Worm (Caenorhabditis elegans): ENCODE results near the gene R09H10.5.
"Not testable (repeated sequence)": the region's sequence is repeated elsewhere in the genome, so short reads cannot be mapped to it uniquely, and the experiment has no call there.

DNA sequence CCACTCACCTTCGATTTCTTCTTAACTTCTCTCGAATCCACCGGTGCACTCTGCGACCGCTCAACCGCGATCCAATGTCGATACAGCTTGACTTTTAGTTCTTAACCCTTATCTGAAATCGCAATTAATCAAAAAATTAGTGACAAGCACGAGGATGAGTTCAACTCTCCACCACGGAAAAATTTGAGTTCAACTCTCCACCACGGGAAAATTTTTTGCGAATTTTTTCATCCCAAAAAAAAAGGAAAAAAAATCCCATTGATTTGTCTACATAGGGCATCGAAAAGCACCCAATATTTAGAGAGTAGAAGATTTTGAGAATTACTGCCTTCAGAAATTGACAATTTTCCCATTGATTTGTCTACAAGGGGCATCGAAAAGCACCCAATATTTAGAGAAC is 25.4 kb upstream of the R09H10.5 start, which contains the start of gene glb-19:
- not testable (repeated sequence) for TF ChIP-seq sox-4 (tag; optimal IDR thresholded peaks at IDR 0.05); tbx-7 (tag; optimal IDR thresholded peaks at IDR 0.05); ref-2 (tag; optimal IDR thresholded peaks at IDR 0.05); fkh-10 (GFP tag; optimal IDR thresholded peaks at IDR 0.05); nfya-1 (tag; optimal IDR thresholded peaks at IDR 0.05); mec-3 (tag; optimal IDR thresholded peaks at IDR 0.05; ENCODE audit: borderline replicate concordance); rnt-1 (tag; optimal IDR thresholded peaks at IDR 0.05); ceh-19 (GFP tag; optimal IDR thresholded peaks at IDR 0.05); ceh-9 (tag; optimal IDR thresholded peaks at IDR 0.05); pha-2 (tag; optimal IDR thresholded peaks at IDR 0.05); ama-1 (optimal IDR thresholded peaks at IDR 0.05)
